Fruit fly (Drosophila melanogaster) Kc167 (cell line): Measurements from ENCODE around the gene PNKP.

Experiments used
- h ChIP-seq: fragments of >200 bp; optimal IDR thresholded peaks from 3 replicates; lab custom pipeline; 2018; ENCODE audit warnings: missing external identifiers
- insv ChIP-seq: fragments of >200 bp; optimal IDR thresholded peaks from 3 replicates; lab custom pipeline; 2018; ENCODE audit warnings: missing external identifiers
- psq ChIP-seq: fragments of >200 bp; optimal IDR thresholded peaks from 2 replicates; lab custom pipeline; 2017; ENCODE audit warnings: missing external identifiers

DNA sequence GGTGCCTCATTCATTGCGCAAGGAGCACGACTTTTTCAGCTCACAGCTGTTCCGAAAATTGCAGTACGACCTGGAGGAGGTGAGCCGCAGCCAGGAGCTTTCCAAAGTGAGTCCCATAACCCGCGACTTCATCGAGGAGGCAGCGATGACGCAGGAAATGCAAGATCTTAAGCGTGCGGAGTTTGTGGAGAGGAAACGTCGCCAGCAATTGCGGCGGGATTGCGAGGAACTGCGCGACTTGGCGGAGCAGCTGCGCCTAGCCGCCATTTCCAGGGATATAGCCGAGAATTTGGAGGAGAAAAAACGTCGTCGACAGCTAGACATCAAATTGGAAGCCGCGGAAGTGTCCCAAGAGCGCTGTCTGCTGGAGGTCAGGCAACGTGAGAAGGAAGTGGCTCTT is 4.5 kb upstream of the PNKP start:
- no peak for TF ChIP-seq psq (lab: Kevin White, UChicago)
- no peak for TF ChIP-seq insv (lab: Kevin White, UChicago)
- no peak for TF ChIP-seq h (lab: Kevin White, UChicago)
